Fruit fly (Drosophila melanogaster) whole organism, embryonic: ENCODE measurements around the gene Zir.

Experiments used
- CG10543 ChIP-seq: fragments of 200-800 bp; sonication (Bioruptor generic); optimal IDR thresholded peaks from 3 replicates; lab custom pipeline; 2017; ENCODE audit warnings: missing biosample characterization, mild to moderate bottlenecking, missing genetic modification characterization, moderate library complexity
- CG12104 ChIP-seq: fragments of 200-800 bp; sonication (Bioruptor generic); optimal IDR thresholded peaks from 3 replicates; lab custom pipeline; 2016; ENCODE audit warnings: missing biosample characterization, missing genetic modification characterization
- CG13287 ChIP-seq: fragments of 200-800 bp; sonication (Bioruptor generic); IDR thresholded peaks from 2 replicates; pipeline ENCODE4 v1.3.6; 2022; ENCODE audit warnings: missing biosample characterization, missing genetic modification characterization; ENCODE audit not compliant: partially characterized antibody
- CG14860 ChIP-seq: fragments of 200-800 bp; sonication (Bioruptor generic); IDR thresholded peaks from 3 replicates; pipeline ENCODE4 v1.3.6; 2022; ENCODE audit warnings: missing biosample characterization, missing genetic modification characterization; ENCODE audit not compliant: partially characterized antibody
- CG2678 ChIP-seq: fragments of 200-800 bp; sonication (Bioruptor generic); optimal IDR thresholded peaks from 3 replicates; lab custom pipeline; 2019; ENCODE audit warnings: missing biosample characterization, mild to moderate bottlenecking, missing genetic modification characterization, moderate library complexity
- CG31365 ChIP-seq: fragments of 200-800 bp; sonication (Bioruptor generic); optimal IDR thresholded peaks from 2 replicates; lab custom pipeline; 2018; ENCODE audit warnings: missing biosample characterization, mild to moderate bottlenecking, missing genetic modification characterization
- CG32767 ChIP-seq: fragments of 200-800 bp; sonication (Bioruptor generic); IDR thresholded peaks from 2 replicates; pipeline ENCODE4 v1.3.6; 2022; ENCODE audit warnings: missing biosample characterization, missing genetic modification characterization
- CG3726 ChIP-seq: fragments of 200-800 bp; sonication (Bioruptor generic); IDR thresholded peaks from 3 replicates; pipeline ENCODE4, ENCODE4 v1.3.6; 2022; ENCODE audit warnings: missing biosample characterization, missing genetic modification characterization
- CG4424 ChIP-seq: fragments of 200-800 bp; sonication (Bioruptor generic); optimal IDR thresholded peaks from 3 replicates; lab custom pipeline; 2016; ENCODE audit warnings: missing biosample characterization, missing genetic modification characterization
- CG6765 ChIP-seq: fragments of 200-800 bp; sonication (Bioruptor generic); optimal IDR thresholded peaks from 3 replicates; lab custom pipeline; 2017; ENCODE audit warnings: missing biosample characterization, mild to moderate bottlenecking, missing genetic modification characterization
- CTCF ChIP-seq: fragments of 200-800 bp; sonication (Bioruptor generic); optimal IDR thresholded peaks from 2 replicates; lab custom pipeline; 2017; ENCODE audit warnings: missing biosample characterization, mild to moderate bottlenecking, missing genetic modification characterization, moderate library complexity
- D ChIP-seq, 2 experiments: fragments of 200-800 bp in 1 of 2; fragments of >200 bp in 1 of 2; sonication (Bioruptor generic) in 1 of 2; optimal IDR thresholded peaks; 2 replicates in 1 of 2; 3 replicates in 1 of 2; lab custom pipeline; 2017; ENCODE audit warnings: mild to moderate bottlenecking in 1 of 2, missing biosample characterization in 1 of 2, missing genetic modification characterization in 1 of 2, missing genetic modification reagents in 1 of 2
- Deaf1 ChIP-seq: fragments of 200-800 bp; optimal IDR thresholded peaks from 3 replicates; lab custom pipeline; 2019; ENCODE audit warnings: missing biosample characterization, mild to moderate bottlenecking, missing genetic modification characterization, moderate library complexity
- Doc3 ChIP-seq: fragments of 200-800 bp; sonication (Bioruptor generic); IDR thresholded peaks from 3 replicates; pipeline ENCODE4 v1.3.6; 2022; ENCODE audit warnings: missing biosample characterization, missing genetic modification characterization; ENCODE audit not compliant: partially characterized antibody
- Fer2 ChIP-seq: fragments of 200-800 bp; sonication (Bioruptor generic); optimal IDR thresholded peaks from 2 replicates; lab custom pipeline; 2018; ENCODE audit warnings: missing biosample characterization, mild to moderate bottlenecking, missing genetic modification characterization, moderate library complexity
- GATAe ChIP-seq: fragments of 200-800 bp; sonication (Bioruptor generic); conservative IDR thresholded peaks from 2 replicates; pipeline ENCODE4 v1.3.6; 2022; ENCODE audit warnings: missing biosample characterization, missing genetic modification characterization
- H15 ChIP-seq: fragments of 200-800 bp; sonication (Bioruptor generic); IDR thresholded peaks from 3 replicates; pipeline ENCODE4 v1.3.6; 2022; ENCODE audit warnings: missing biosample characterization, missing genetic modification characterization
- Med ChIP-seq: fragments of 200-800 bp; sonication (Bioruptor generic); peaks from one replicate; lab custom pipeline; 2016; ENCODE audit warnings: missing biosample characterization, missing genetic modification characterization, mild to moderate bottlenecking, inconsistent platforms, moderate library complexity
- Meics ChIP-seq: fragments of 200-800 bp; sonication (Bioruptor generic); optimal IDR thresholded peaks from 2 replicates; lab custom pipeline; 2017; ENCODE audit warnings: missing biosample characterization, mild to moderate bottlenecking, missing genetic modification characterization
- NC2α ChIP-seq: fragments of 200-800 bp; sonication (Bioruptor generic); optimal IDR thresholded peaks from 2 replicates; lab custom pipeline; 2016; ENCODE audit warnings: missing biosample characterization, missing genetic modification characterization
- NK7.1 ChIP-seq: fragments of 200-800 bp; sonication (Bioruptor generic); optimal IDR thresholded peaks from 3 replicates; lab custom pipeline; 2016; ENCODE audit warnings: missing biosample characterization, missing genetic modification characterization
- Pdp1 ChIP-seq, 2 experiments: fragments of 200-800 bp; sonication (Bioruptor generic); optimal IDR thresholded peaks; 3 replicates each; lab custom pipeline; 2016; ENCODE audit warnings: missing biosample characterization in 2 of 2, missing genetic modification characterization in 2 of 2, mild to moderate bottlenecking in 1 of 2, moderate library complexity in 1 of 2
- Six4 ChIP-seq: fragments of 200-800 bp; sonication (Bioruptor generic); optimal IDR thresholded peaks from 2 replicates; lab custom pipeline; 2016; ENCODE audit warnings: missing biosample characterization, missing genetic modification characterization
- Sox102F ChIP-seq: fragments of 200-800 bp; sonication (Bioruptor generic); optimal IDR thresholded peaks from 2 replicates; lab custom pipeline; 2018; ENCODE audit warnings: missing biosample characterization, mild to moderate bottlenecking, missing genetic modification characterization, moderate library complexity
- Sry-β ChIP-seq: fragments of 200-800 bp; sonication (Bioruptor generic); optimal IDR thresholded peaks from 2 replicates; lab custom pipeline; 2018; ENCODE audit warnings: missing biosample characterization, mild to moderate bottlenecking, missing genetic modification characterization, moderate library complexity
- Sry-δ ChIP-seq: fragments of 200-800 bp; sonication (Bioruptor generic); optimal IDR thresholded peaks from 2 replicates; lab custom pipeline; 2016; ENCODE audit warnings: missing biosample characterization, missing genetic modification characterization
- abd-A ChIP-seq: fragments of 200-800 bp; sonication (Bioruptor generic); optimal IDR thresholded peaks from 3 replicates; lab custom pipeline; 2019; ENCODE audit warnings: missing biosample characterization, mild to moderate bottlenecking, missing genetic modification characterization, moderate library complexity
- amos ChIP-seq: fragments of 200-800 bp; sonication (Bioruptor generic); IDR thresholded peaks from 2 replicates; pipeline ENCODE4 v1.3.6; 2022; ENCODE audit warnings: missing biosample characterization, missing genetic modification characterization; ENCODE audit not compliant: partially characterized antibody
- ato ChIP-seq: fragments of 200-800 bp; sonication (Bioruptor generic); IDR thresholded peaks from 2 replicates; pipeline ENCODE4 v1.3.6; 2022; ENCODE audit warnings: missing biosample characterization, missing genetic modification characterization; ENCODE audit not compliant: partially characterized antibody
- az2 ChIP-seq: fragments of 200-800 bp; sonication (Bioruptor generic); optimal IDR thresholded peaks from 3 replicates; lab custom pipeline; 2016; ENCODE audit warnings: missing biosample characterization, missing genetic modification characterization
- caup ChIP-seq: fragments of 200-800 bp; sonication (Bioruptor generic); optimal IDR thresholded peaks from 3 replicates; lab custom pipeline; 2017; ENCODE audit warnings: missing biosample characterization, mild to moderate bottlenecking, missing genetic modification characterization, moderate library complexity; ENCODE audit not compliant: severe bottlenecking
- chinmo ChIP-seq: fragments of 200-800 bp; sonication (Bioruptor generic); IDR thresholded peaks from 4 replicates; pipeline ENCODE4 v1.3.6; 2022; ENCODE audit warnings: missing biosample characterization, missing genetic modification characterization; ENCODE audit not compliant: partially characterized antibody
- ci ChIP-seq: fragments of 200-800 bp; sonication (Bioruptor generic); IDR thresholded peaks from 3 replicates; pipeline ENCODE4 v1.3.6; 2022; ENCODE audit warnings: missing biosample characterization, missing genetic modification characterization
- crp ChIP-seq, 2 experiments: fragments of 200-800 bp; sonication (Bioruptor generic); optimal IDR thresholded peaks; 2 replicates in 1 of 2; 3 replicates in 1 of 2; lab custom pipeline; 2017; ENCODE audit warnings: missing biosample characterization in 2 of 2, missing genetic modification characterization in 2 of 2, mild to moderate bottlenecking in 1 of 2, moderate library complexity in 1 of 2
- exex ChIP-seq: fragments of 200-800 bp; sonication (Bioruptor generic); optimal IDR thresholded peaks from 4 replicates; lab custom pipeline; 2018; ENCODE audit warnings: missing biosample characterization, mild to moderate bottlenecking, missing genetic modification characterization, moderate library complexity
- hth ChIP-seq: fragments of >200 bp; optimal IDR thresholded peaks from 2 replicates; lab custom pipeline; 2017; ENCODE audit warnings: inconsistent platforms
- lab ChIP-seq: fragments of 200-800 bp; sonication (Bioruptor generic); optimal IDR thresholded peaks from 3 replicates; lab custom pipeline; 2017; ENCODE audit warnings: missing biosample characterization, missing genetic modification characterization, mild to moderate bottlenecking, moderate library complexity, missing genetic modification reagents
- nom ChIP-seq: fragments of 200-800 bp; sonication (Bioruptor generic); optimal IDR thresholded peaks from 2 replicates; lab custom pipeline; 2017; ENCODE audit warnings: missing biosample characterization, missing genetic modification characterization, mild to moderate bottlenecking, moderate library complexity, missing genetic modification reagents
- pan ChIP-seq, 4 experiments: fragments of >200 bp in 3 of 4; fragments of 200-800 bp in 1 of 4; sonication (Bioruptor generic) in 1 of 4; optimal IDR thresholded peaks in 3 of 4; IDR thresholded peaks in 1 of 4; 2 replicates each; pipeline versions ENCODE4 v1.3.6 to Lab custom; 2017 to 2022; ENCODE audit warnings: missing biosample characterization in 2 of 4, missing genetic modification characterization in 2 of 4, mixed read lengths in 1 of 4
- pita ChIP-seq: fragments of 200-800 bp; sonication (Bioruptor generic); optimal IDR thresholded peaks from 2 replicates; lab custom pipeline; 2017; ENCODE audit warnings: missing biosample characterization, mild to moderate bottlenecking, missing genetic modification characterization
- rib ChIP-seq: fragments of 200-800 bp; sonication (Bioruptor generic); IDR thresholded peaks from 2 replicates; pipeline ENCODE4 v1.3.6; 2022; ENCODE audit warnings: missing biosample characterization, missing genetic modification characterization
- row ChIP-seq: fragments of 200-800 bp; sonication (Bioruptor generic); IDR thresholded peaks from 3 replicates; pipeline ENCODE4 v1.3.6; 2022; ENCODE audit warnings: missing biosample characterization, missing genetic modification characterization
- sens ChIP-seq: fragments of 200-800 bp; sonication (Bioruptor generic); peaks from one replicate; lab custom pipeline; 2016; ENCODE audit warnings: missing biosample characterization, missing genetic modification characterization
- shn ChIP-seq: fragments of 200-800 bp; sonication (Bioruptor generic); optimal IDR thresholded peaks from 3 replicates; lab custom pipeline; 2016; ENCODE audit warnings: missing biosample characterization, missing genetic modification characterization
- sqz ChIP-seq: fragments of 200-800 bp; sonication (Bioruptor generic); optimal IDR thresholded peaks from 3 replicates; lab custom pipeline; 2018; ENCODE audit warnings: missing biosample characterization, mild to moderate bottlenecking, missing genetic modification characterization
- trh ChIP-seq: fragments of 200-800 bp; sonication (Bioruptor generic); optimal IDR thresholded peaks from 2 replicates; lab custom pipeline; 2016; ENCODE audit warnings: missing biosample characterization, missing genetic modification characterization

Zir gene

DNA sequence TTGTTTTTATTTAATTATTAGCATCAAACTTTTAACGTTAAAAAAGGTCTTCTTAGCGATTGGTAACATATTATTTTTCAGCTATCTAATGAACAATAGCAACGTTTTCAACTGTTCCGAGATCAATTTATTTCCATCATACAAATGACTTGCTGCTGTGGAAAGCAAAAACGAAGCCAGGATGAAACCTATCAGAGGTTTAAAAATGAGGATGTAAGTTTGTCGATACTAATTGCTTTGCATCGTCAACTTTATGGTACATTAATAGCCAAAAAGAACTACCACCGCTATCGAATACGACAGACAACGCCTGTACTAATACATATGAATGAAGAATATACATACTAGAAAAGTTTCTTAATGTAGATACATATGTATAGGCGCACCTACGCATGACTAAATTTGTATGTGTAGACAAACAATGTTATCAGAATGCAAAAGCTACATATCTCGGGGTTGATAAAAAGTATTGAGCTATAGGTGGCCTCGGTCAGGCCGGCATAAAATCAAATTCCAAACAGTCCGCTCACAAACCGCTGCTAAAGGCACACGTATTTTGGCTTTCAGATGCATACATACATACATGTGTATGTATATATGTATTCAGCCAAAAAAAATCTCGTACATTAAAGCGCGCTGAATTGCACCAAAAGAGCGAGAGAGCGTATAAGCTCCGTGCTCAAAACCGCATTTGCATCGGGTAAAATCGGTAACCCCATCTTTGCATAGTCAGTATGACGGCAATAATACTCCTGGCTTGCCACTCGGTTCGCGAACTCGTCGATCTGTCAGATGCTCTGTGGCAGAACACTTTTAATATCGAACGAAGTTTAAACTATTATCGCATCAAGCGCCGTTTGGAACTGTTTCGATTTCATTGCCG lies 22.4 kb upstream of the Zir start (continued):
- TF ChIP-seq ci: peak; percentile 24; the same call in 1 of the 3 replicates
- TF ChIP-seq Meics (GFP tag; lab: Kevin White, UChicago): no peak
- peak; percentile 23 for TF ChIP-seq sqz
- TF ChIP-seq NK7.1: no peak
- no peak for TF ChIP-seq lab (GFP tag; lab: Kevin White, UChicago)
- no peak for TF ChIP-seq shn (GFP tag; lab: Kevin White, UChicago)
- TF ChIP-seq CG4424 (GFP tag; lab: Kevin White, UChicago): no peak
- TF ChIP-seq trh: no peak
- TF ChIP-seq crp (GFP tag; optimal IDR thresholded peaks at IDR 0.05; lab: Kevin White, UChicago): no peak
- TF ChIP-seq row: peak; percentile 58; the same call in 2 of the 3 replicates
- no peak for TF ChIP-seq NC2α (GFP tag; lab: Kevin White, UChicago)
- TF ChIP-seq Med: peak; percentile 77
- TF ChIP-seq caup (GFP tag; lab: Kevin White, UChicago): peak; percentile 9
- TF ChIP-seq Sry-δ (GFP tag; lab: Kevin White, UChicago): peak; percentile 51
- TF ChIP-seq pan (optimal IDR thresholded peaks at IDR 0.05; lab: Kevin White, UChicago): no peak
- TF ChIP-seq pan (GFP tag; optimal IDR thresholded peaks at IDR 0.05 in 1 of 2, IDR thresholded peaks at IDR 0.05 in 1 of 2): peak in 1 of 2 experiments; percentile 41
- TF ChIP-seq CG10543 (GFP tag; lab: Kevin White, UChicago): peak; percentile 20
- peak; percentile 15 for TF ChIP-seq nom (GFP tag; lab: Kevin White, UChicago)
- no peak for TF ChIP-seq CG14860 (GFP tag; lab: Robert Waterston, UW)
- no peak for TF ChIP-seq abd-A (tag; lab: Kevin White, UChicago)
- TF ChIP-seq GATAe (GFP tag; lab: Robert Waterston, UW): peak; percentile 53
- TF ChIP-seq CTCF (GFP tag; lab: Kevin White, UChicago): peak; percentile 91
- no peak for TF ChIP-seq D (optimal IDR thresholded peaks at IDR 0.05; lab: Kevin White, UChicago)
- no peak for TF ChIP-seq D (GFP tag; optimal IDR thresholded peaks at IDR 0.05; lab: Kevin White, UChicago)
- TF ChIP-seq az2 (GFP tag; lab: Kevin White, UChicago): no peak
- TF ChIP-seq hth: no peak
- peak; percentile 21 for TF ChIP-seq exex (tag; lab: Kevin White, UChicago)
- TF ChIP-seq CG3726 (GFP tag; lab: Robert Waterston, UW): no peak
- TF ChIP-seq Deaf1 (tag; lab: Kevin White, UChicago): no peak
- no peak for TF ChIP-seq Sox102F
- peak; percentile 35; the same call in 1 of the 2 replicates for TF ChIP-seq amos (GFP tag; lab: Robert Waterston, UW)
- no peak for TF ChIP-seq CG12104 (GFP tag; lab: Kevin White, UChicago)
- no peak for TF ChIP-seq Fer2 (tag; lab: Kevin White, UChicago)
- TF ChIP-seq CG31365 (tag; lab: Kevin White, UChicago): no peak
- peak; percentile 16 for TF ChIP-seq Sry-β (GFP tag; lab: Kevin White, UChicago)
- TF ChIP-seq ato (GFP tag; lab: Robert Waterston, UW): no peak
- 0 out of 2 replicates have a peak, but pooled peaks have one; percentile 18 for TF ChIP-seq CG13287 (GFP tag; lab: Robert Waterston, UW)
- peak; percentile 24 for TF ChIP-seq CG2678 (tag; lab: Kevin White, UChicago)
- peak; percentile 45; the same call in 1 of the 3 replicates for TF ChIP-seq Doc3 (GFP tag; lab: Robert Waterston, UW)
- TF ChIP-seq CG6765 (GFP tag; lab: Kevin White, UChicago): peak; percentile 14
- peak; percentile 93 for TF ChIP-seq chinmo (GFP tag; lab: Robert Waterston, UW)
- peak; percentile 15 for TF ChIP-seq pita
- TF ChIP-seq Six4 (GFP tag; lab: Kevin White, UChicago): no peak
- TF ChIP-seq Pdp1 (GFP tag; optimal IDR thresholded peaks at IDR 0.05; lab: Kevin White, UChicago): peak in 1 of 2 experiments; percentile 88
- 0 out of 2 replicates have a peak, but pooled peaks have one; percentile 51 for TF ChIP-seq rib (GFP tag; lab: Robert Waterston, UW)
- peak; percentile 40; the same call in 1 of the 2 replicates for TF ChIP-seq CG32767 (GFP tag; lab: Robert Waterston, UW)
- no peak for TF ChIP-seq H15 (GFP tag; lab: Robert Waterston, UW)
- peak; percentile 58 for TF ChIP-seq sens
